Fruit fly (Drosophila melanogaster) whole organism, prepupa: ENCODE measurements around the gene CG42272.

ENCODE experiments used
- CG11762 ChIP-seq: fragments of 200-800 bp; sonication (Bioruptor generic); optimal IDR thresholded peaks from 3 replicates; lab custom pipeline; 2016; ENCODE audit warnings: missing biosample characterization, missing genetic modification characterization; ENCODE audit not compliant: insufficient read depth
- CG11902 ChIP-seq: fragments of 200-800 bp; sonication (Bioruptor generic); optimal IDR thresholded peaks from 3 replicates; lab custom pipeline; 2016; ENCODE audit warnings: missing biosample characterization, missing genetic modification characterization
- CG15336 ChIP-seq: fragments of 200-800 bp; sonication (Bioruptor generic); IDR thresholded peaks from 2 replicates; pipeline ENCODE4 v1.3.6; 2022; ENCODE audit warnings: missing biosample characterization, missing genetic modification characterization
- CG16779 ChIP-seq: fragments of 200-800 bp; sonication (Bioruptor generic); optimal IDR thresholded peaks from 3 replicates; lab custom pipeline; 2017; ENCODE audit warnings: missing biosample characterization, mild to moderate bottlenecking, missing genetic modification characterization
- CG3032 ChIP-seq: fragments of 200-800 bp; optimal IDR thresholded peaks from 2 replicates; lab custom pipeline; 2019; ENCODE audit warnings: missing biosample characterization, mild to moderate bottlenecking, missing genetic modification characterization, moderate library complexity
- CG8632 ChIP-seq: fragments of 200-800 bp; sonication (Bioruptor generic); optimal IDR thresholded peaks from 3 replicates; lab custom pipeline; 2016; ENCODE audit warnings: missing biosample characterization, missing genetic modification characterization
- Eip93F ChIP-seq: fragments of 200-800 bp; sonication (Bioruptor generic); optimal IDR thresholded peaks from 2 replicates; lab custom pipeline; 2016; ENCODE audit warnings: missing biosample characterization, mild to moderate bottlenecking, missing genetic modification characterization
- Lpt ChIP-seq: fragments of 200-800 bp; sonication (Bioruptor generic); optimal IDR thresholded peaks from 3 replicates; lab custom pipeline; 2016; ENCODE audit warnings: missing biosample characterization, missing genetic modification characterization
- Met ChIP-seq: fragments of 200-800 bp; sonication (Bioruptor generic); optimal IDR thresholded peaks from 3 replicates; lab custom pipeline; 2016; ENCODE audit warnings: missing biosample characterization, missing genetic modification characterization
- OdsH ChIP-seq: fragments of 200-800 bp; sonication (Bioruptor generic); optimal IDR thresholded peaks from 3 replicates; lab custom pipeline; 2016; ENCODE audit warnings: missing biosample characterization, missing genetic modification characterization
- cyc ChIP-seq: fragments of 200-800 bp; sonication (Bioruptor generic); optimal IDR thresholded peaks from 3 replicates; lab custom pipeline; 2016; ENCODE audit warnings: missing biosample characterization, missing genetic modification characterization
- svp ChIP-seq: fragments of 200-800 bp; sonication (Bioruptor generic); peaks from one replicate; lab custom pipeline; 2016; ENCODE audit warnings: missing biosample characterization, missing genetic modification characterization

- TF ChIP-seq CG11762 (GFP tag; lab: Kevin White, UChicago) (peak; percentile 80), Met (GFP tag; lab: Kevin White, UChicago) (no peak), OdsH (GFP tag; lab: Kevin White, UChicago) (peak; percentile 86), CG16779 (tag; lab: Kevin White, UChicago) (peak; percentile 56), CG3032 (tag; lab: Kevin White, UChicago) (peak; percentile 84), CG15336 (GFP tag; lab: Robert Waterston, UW) (peak; percentile 82), CG11902 (GFP tag; lab: Kevin White, UChicago) (peak; percentile 66), svp (GFP tag; lab: Kevin White, UChicago) (peak; percentile 82), Eip93F (GFP tag; lab: Kevin White, UChicago) (no peak), CG8632 (GFP tag; lab: Kevin White, UChicago) (peak; percentile 66), Lpt (GFP tag; lab: Kevin White, UChicago) (peak; percentile 65), cyc (GFP tag; lab: Kevin White, UChicago) (peak; percentile 67)
These were observed 5.2 kb downstream of the CG42272 start for dm6 chr3L:5808101-5808433.
